Worm (Caenorhabditis elegans) whole organism, young adult: ENCODE data around the gene faah-5.

Experiments
- snpc-1.1 ChIP-seq: sonication (generic microtip); optimal IDR thresholded peaks from 2 replicates; lab custom pipeline; 2017; ENCODE audit warnings: missing genetic modification characterization, mild to moderate bottlenecking, missing compliant biosample characterization, antibody characterized with exemption, moderate library complexity, missing genotype, missing genetic modification reagents; ENCODE audit not compliant: insufficient read depth
- snpc-4 ChIP-seq, 5 experiments: fragments of 150-350 bp in 1 of 5; sonication (generic microtip) in 4 of 5; optimal IDR thresholded peaks; 2 replicates each; lab custom pipeline; 2014 to 2018; ENCODE audit warnings: missing genetic modification characterization in 5 of 5, missing biosample characterization in 3 of 5, antibody characterized with exemption in 2 of 5, mild to moderate bottlenecking in 2 of 5, missing compliant biosample characterization in 2 of 5, missing genotype in 2 of 5, moderate library complexity in 2 of 5, missing genetic modification reagents in 1 of 5
- xnd-1 ChIP-seq: sonication (generic microtip); optimal IDR thresholded peaks from 2 replicates; lab custom pipeline; 2016; ENCODE audit warnings: missing genotype, missing genetic modification reagents, missing genetic modification characterization, missing compliant biosample characterization

ce11 chrIII:11849590-11849989 lies 41.6 kb downstream of the faah-5 start:
- TF ChIP-seq snpc-4 (GFP tag; optimal IDR thresholded peaks at IDR 0.05; lab: Kevin White, UChicago) (no peak), snpc-4 (tag; optimal IDR thresholded peaks at IDR 0.05; lab: Kevin White, UChicago) (no peak), snpc-1.1 (tag; lab: Kevin White, UChicago) (no peak), xnd-1 (tag; lab: Kevin White, UChicago) (no peak)
